Fruit fly (Drosophila melanogaster) S2 (cell line): ENCODE data around the gene CG34149.

Source experiments
- CG8478 ChIP-seq: fragments of >200 bp; optimal IDR thresholded peaks from 2 replicates; lab custom pipeline; 2018
- CTCF ChIP-seq, 2 experiments: fragments of >200 bp; optimal IDR thresholded peaks; 2 replicates each; lab custom pipeline; 2018

DNA sequence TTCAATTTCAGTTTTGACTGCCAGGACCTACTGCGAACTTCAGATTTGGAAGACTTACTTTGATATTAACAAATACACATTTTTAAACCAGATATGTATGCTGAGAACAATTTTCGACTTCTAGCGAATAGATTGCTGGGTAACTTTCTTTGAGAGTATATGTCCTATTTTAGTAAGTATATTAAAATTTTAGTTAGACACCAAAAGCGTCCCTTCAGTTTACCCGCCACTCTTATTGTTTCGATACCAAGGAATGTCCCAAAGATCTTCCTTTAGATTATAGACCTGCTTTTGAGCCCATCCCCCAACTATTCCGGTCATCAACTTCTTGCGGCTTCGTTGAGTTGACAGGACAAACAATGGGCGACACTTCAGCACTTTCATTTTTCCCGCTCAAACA lies 39.7 kb upstream of the CG34149 start, which contains the start of gene CG5388:
- TF ChIP-seq CG8478 (lab: Kevin White, UChicago) (no peak), CTCF (optimal IDR thresholded peaks at IDR 0.05; lab: Kevin White, UChicago) (no peak)
